Worm (Caenorhabditis elegans) whole organism, L4 larva: ENCODE results near the gene osm-11.

Experiments
- F49E8.2 ChIP-seq: sonication (generic microtip); optimal IDR thresholded peaks from 2 replicates; lab custom pipeline; 2016; ENCODE audit warnings: missing compliant biosample characterization, mild to moderate bottlenecking, missing genetic modification characterization, borderline replicate concordance
- R02D3.7 ChIP-seq: fragments of 150-350 bp; sonication (generic microtip); optimal IDR thresholded peaks from 3 replicates; lab custom pipeline; 2014; ENCODE audit warnings: missing biosample characterization, missing genetic modification characterization
- lin-13 ChIP-seq: fragments of 150-350 bp; optimal IDR thresholded peaks from 2 replicates; lab custom pipeline; 2014; ENCODE audit warnings: missing biosample characterization, missing genetic modification reagents, missing genetic modification characterization
- lsy-2 ChIP-seq, 2 experiments: fragments of 150-350 bp in 1 of 2; sonication (generic microtip) in 1 of 2; optimal IDR thresholded peaks; 2 replicates each; lab custom pipeline; 2014 to 2017; ENCODE audit warnings: missing biosample characterization in 2 of 2, missing genetic modification characterization in 2 of 2
- madf-9 ChIP-seq: fragments of 200-800 bp; sonication (Bioruptor generic); conservative IDR thresholded peaks from 2 replicates; pipeline ENCODE4 v1.3.6; 2022; ENCODE audit warnings: missing genetic modification reagents, missing genetic modification characterization, missing compliant biosample characterization
- mdt-29 ChIP-seq: fragments of 200-800 bp; sonication (Bioruptor generic); IDR thresholded peaks from 2 replicates; pipeline ENCODE4 v1.3.6; 2022; ENCODE audit warnings: missing genetic modification reagents, missing genetic modification characterization, missing compliant biosample characterization
- nhr-237 ChIP-seq: sonication (generic microtip); optimal IDR thresholded peaks from 2 replicates; lab custom pipeline; 2017; ENCODE audit warnings: missing biosample characterization, missing genetic modification characterization
- nhr-77 ChIP-seq: fragments of 150-350 bp; optimal IDR thresholded peaks from 2 replicates; lab custom pipeline; 2014; ENCODE audit warnings: missing biosample characterization, missing genetic modification characterization
- sdz-12 ChIP-seq: fragments of 200-800 bp; sonication (Bioruptor generic); optimal IDR thresholded peaks from 2 replicates; lab custom pipeline; 2018; ENCODE audit warnings: mild to moderate bottlenecking, missing genetic modification characterization, missing compliant biosample characterization
- set-16 ChIP-seq: fragments of 200-800 bp; sonication (Bioruptor generic); IDR thresholded peaks from 2 replicates; pipeline ENCODE4 v1.3.6; 2022; ENCODE audit warnings: missing genetic modification reagents, missing genetic modification characterization, missing compliant biosample characterization

DNA sequence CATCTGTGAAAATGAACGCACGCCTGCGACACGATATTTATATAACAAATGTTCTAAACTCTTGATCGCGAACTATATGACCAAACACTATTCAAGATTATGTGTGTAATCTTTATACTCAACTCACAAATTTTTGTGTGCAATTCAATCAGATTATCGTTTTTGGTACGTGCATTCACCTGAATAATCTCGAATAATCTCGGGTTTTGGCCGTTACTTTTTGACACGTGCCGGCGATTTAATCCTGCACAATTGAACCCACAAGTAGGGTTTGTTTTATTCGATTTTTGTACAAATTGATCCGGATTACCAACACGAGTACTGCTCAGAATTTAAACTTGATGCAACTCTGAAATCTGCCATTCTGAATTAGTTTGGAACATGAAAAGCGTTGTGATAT lies 24.9 kb downstream of the osm-11 start, which contains the start of the genes vap-1 and F11C7.2:
- no peak for TF ChIP-seq mdt-29 (GFP tag; lab: Robert Waterston, UW)
- no peak for TF ChIP-seq madf-9 (GFP tag; lab: Robert Waterston, UW)
- no peak for TF ChIP-seq lin-13 (GFP tag; lab: Kevin White, UChicago)
- TF ChIP-seq lsy-2 (tag; optimal IDR thresholded peaks at IDR 0.05; lab: Kevin White, UChicago): no peak
- TF ChIP-seq sdz-12: no peak
- TF ChIP-seq nhr-237 (tag; lab: Kevin White, UChicago): no peak
- TF ChIP-seq set-16 (GFP tag; lab: Robert Waterston, UW): no peak
- TF ChIP-seq R02D3.7: no peak
- no peak for TF ChIP-seq nhr-77 (tag; lab: Kevin White, UChicago)
- no peak for TF ChIP-seq F49E8.2 (tag; lab: Kevin White, UChicago)
